Worm (Caenorhabditis elegans) whole organism, late embryonic: ENCODE measurements around the gene fbxa-96.

Experiments
- C38D4.7 ChIP-seq: fragments of 200-800 bp; sonication (Bioruptor generic); optimal IDR thresholded peaks from 2 replicates; lab custom pipeline; 2018; ENCODE audit warnings: mild to moderate bottlenecking, missing genetic modification characterization, moderate library complexity, missing compliant biosample characterization
- ceh-14 ChIP-seq: sonication (generic microtip); optimal IDR thresholded peaks from 2 replicates; lab custom pipeline; 2016; ENCODE audit warnings: missing genotype, missing genetic modification characterization, missing compliant biosample characterization
- elt-4 ChIP-seq: sonication (generic microtip); optimal IDR thresholded peaks from 2 replicates; lab custom pipeline; 2016; ENCODE audit warnings: missing genetic modification characterization, missing compliant biosample characterization
- pqm-1 ChIP-seq: sonication (generic microtip); optimal IDR thresholded peaks from 2 replicates; lab custom pipeline; 2016; ENCODE audit warnings: missing genetic modification characterization, missing compliant biosample characterization
- sox-4 ChIP-seq: sonication (generic microtip); optimal IDR thresholded peaks from 2 replicates; lab custom pipeline; 2017; ENCODE audit warnings: mild to moderate bottlenecking, missing genetic modification characterization, inconsistent platforms, missing compliant biosample characterization
- unc-55 ChIP-seq: sonication (generic microtip); optimal IDR thresholded peaks from 2 replicates; lab custom pipeline; 2017; ENCODE audit warnings: missing biosample characterization, missing genetic modification reagents, missing genetic modification characterization

DNA sequence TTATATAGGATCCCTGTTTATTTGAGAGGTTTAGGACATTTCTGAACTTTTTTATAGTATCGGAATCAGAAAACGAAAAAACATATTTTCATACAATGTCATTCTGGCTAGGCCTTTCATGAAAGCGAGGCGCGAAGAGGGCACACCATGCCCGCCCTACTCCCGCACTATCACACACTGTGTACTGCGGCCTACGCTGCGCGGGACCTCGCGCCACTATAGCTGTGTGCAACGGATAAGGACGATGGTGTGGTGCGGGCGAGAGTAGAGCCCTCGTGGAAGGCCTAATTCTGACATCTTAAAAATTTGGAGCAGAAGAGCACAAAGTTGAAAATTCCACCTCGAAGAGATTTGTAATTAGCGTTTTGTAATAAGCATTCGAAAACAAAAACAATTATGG lies 49.3 kb downstream of the fbxa-96 start:
- TF ChIP-seq pqm-1 (tag; lab: Kevin White, UChicago) (no peak), C38D4.7 (no peak), elt-4 (tag; lab: Kevin White, UChicago) (no peak), sox-4 (tag; lab: Kevin White, UChicago) (no peak), unc-55 (no peak), ceh-14 (tag; lab: Kevin White, UChicago) (no peak)
